Fruit fly (Drosophila melanogaster) whole organism, prepupa: ENCODE data around the gene Exn.

ENCODE experiments used
- CG10669 ChIP-seq: fragments of 200-800 bp; sonication (Bioruptor generic); optimal IDR thresholded peaks from 3 replicates; lab custom pipeline; 2018; ENCODE audit warnings: missing biosample characterization, mild to moderate bottlenecking, missing genetic modification characterization, moderate library complexity
- CG11294 ChIP-seq: fragments of 200-800 bp; sonication (Bioruptor generic); IDR thresholded peaks from 2 replicates; pipeline ENCODE4 v1.3.6; 2022; ENCODE audit warnings: missing biosample characterization, missing genetic modification characterization
- CG11762 ChIP-seq: fragments of 200-800 bp; sonication (Bioruptor generic); optimal IDR thresholded peaks from 3 replicates; lab custom pipeline; 2016; ENCODE audit warnings: missing biosample characterization, missing genetic modification characterization; ENCODE audit not compliant: insufficient read depth
- CG15336 ChIP-seq: fragments of 200-800 bp; sonication (Bioruptor generic); IDR thresholded peaks from 2 replicates; pipeline ENCODE4 v1.3.6; 2022; ENCODE audit warnings: missing biosample characterization, missing genetic modification characterization
- CG1621 ChIP-seq: fragments of 200-800 bp; sonication (Bioruptor generic); optimal IDR thresholded peaks from 3 replicates; lab custom pipeline; 2018; ENCODE audit warnings: missing biosample characterization, mild to moderate bottlenecking, missing genetic modification characterization
- CG16779 ChIP-seq: fragments of 200-800 bp; sonication (Bioruptor generic); optimal IDR thresholded peaks from 3 replicates; lab custom pipeline; 2017; ENCODE audit warnings: missing biosample characterization, mild to moderate bottlenecking, missing genetic modification characterization
- CG31627 ChIP-seq: fragments of 200-800 bp; sonication (Bioruptor generic); optimal IDR thresholded peaks from 3 replicates; lab custom pipeline; 2016; ENCODE audit warnings: missing biosample characterization, missing genetic modification characterization
- CG34406 ChIP-seq: fragments of 200-800 bp; sonication (Bioruptor generic); optimal IDR thresholded peaks from 3 replicates; lab custom pipeline; 2016; ENCODE audit warnings: missing biosample characterization, missing genetic modification characterization
- CG3919 ChIP-seq: fragments of 200-800 bp; sonication (Bioruptor generic); optimal IDR thresholded peaks from 3 replicates; lab custom pipeline; 2016; ENCODE audit warnings: missing biosample characterization, missing genetic modification characterization
- CG6163 ChIP-seq: fragments of 200-800 bp; sonication (Bioruptor generic); IDR thresholded peaks from 3 replicates; pipeline ENCODE4 v1.3.6; 2022; ENCODE audit warnings: missing biosample characterization, missing genetic modification characterization
- CG6276 ChIP-seq: fragments of 200-800 bp; sonication (Bioruptor generic); optimal IDR thresholded peaks from 2 replicates; lab custom pipeline; 2017; ENCODE audit warnings: missing biosample characterization, mild to moderate bottlenecking, missing genetic modification characterization
- CG6792 ChIP-seq: fragments of 200-800 bp; sonication (Bioruptor generic); optimal IDR thresholded peaks from 3 replicates; lab custom pipeline; 2016; ENCODE audit warnings: missing biosample characterization, missing genetic modification characterization
- CG6808 ChIP-seq: fragments of 200-800 bp; sonication (Bioruptor generic); optimal IDR thresholded peaks from 3 replicates; lab custom pipeline; 2017; ENCODE audit warnings: missing biosample characterization, missing genetic modification characterization, mild to moderate bottlenecking, moderate library complexity, missing genetic modification reagents
- CG6854 ChIP-seq: fragments of 200-800 bp; sonication (Bioruptor generic); optimal IDR thresholded peaks from 2 replicates; lab custom pipeline; 2017; ENCODE audit warnings: missing biosample characterization, mild to moderate bottlenecking, missing genetic modification characterization
- CG8119 ChIP-seq: fragments of 200-800 bp; sonication (Bioruptor generic); IDR thresholded peaks from 3 replicates; pipeline ENCODE4 v1.3.6; 2022; ENCODE audit warnings: missing biosample characterization, missing genetic modification characterization
- CG8319 ChIP-seq: fragments of 200-800 bp; sonication (Bioruptor generic); optimal IDR thresholded peaks from 3 replicates; lab custom pipeline; 2016; ENCODE audit warnings: missing biosample characterization, missing genetic modification characterization
- CG8632 ChIP-seq: fragments of 200-800 bp; sonication (Bioruptor generic); optimal IDR thresholded peaks from 3 replicates; lab custom pipeline; 2016; ENCODE audit warnings: missing biosample characterization, missing genetic modification characterization
- Eip75B ChIP-seq: fragments of 200-800 bp; sonication (Bioruptor generic); optimal IDR thresholded peaks from 3 replicates; lab custom pipeline; 2016; ENCODE audit warnings: missing biosample characterization, missing genetic modification characterization
- Eip78C ChIP-seq: fragments of 200-800 bp; sonication (Bioruptor generic); peaks from one replicate; lab custom pipeline; 2016; ENCODE audit warnings: missing biosample characterization, missing genetic modification characterization
- Eip93F ChIP-seq: fragments of 200-800 bp; sonication (Bioruptor generic); optimal IDR thresholded peaks from 2 replicates; lab custom pipeline; 2016; ENCODE audit warnings: missing biosample characterization, mild to moderate bottlenecking, missing genetic modification characterization
- Gug ChIP-seq: fragments of 200-800 bp; sonication (Bioruptor generic); IDR thresholded peaks from 2 replicates; pipeline ENCODE4 v1.3.6; 2022; ENCODE audit warnings: missing biosample characterization, missing genetic modification characterization
- Hr39 ChIP-seq: fragments of 200-800 bp; sonication (Bioruptor generic); optimal IDR thresholded peaks from 2 replicates; lab custom pipeline; 2016; ENCODE audit warnings: missing biosample characterization, missing genetic modification characterization
- Lpt ChIP-seq: fragments of 200-800 bp; sonication (Bioruptor generic); optimal IDR thresholded peaks from 3 replicates; lab custom pipeline; 2016; ENCODE audit warnings: missing biosample characterization, missing genetic modification characterization
- OdsH ChIP-seq: fragments of 200-800 bp; sonication (Bioruptor generic); optimal IDR thresholded peaks from 3 replicates; lab custom pipeline; 2016; ENCODE audit warnings: missing biosample characterization, missing genetic modification characterization
- Sox102F ChIP-seq: fragments of 200-800 bp; sonication (Bioruptor generic); optimal IDR thresholded peaks from 2 replicates; lab custom pipeline; 2016; ENCODE audit warnings: missing biosample characterization, mild to moderate bottlenecking, missing genetic modification characterization
- cyc ChIP-seq: fragments of 200-800 bp; sonication (Bioruptor generic); optimal IDR thresholded peaks from 3 replicates; lab custom pipeline; 2016; ENCODE audit warnings: missing biosample characterization, missing genetic modification characterization
- dac ChIP-seq: fragments of 200-800 bp; sonication (Bioruptor generic); optimal IDR thresholded peaks from 2 replicates; lab custom pipeline; 2017; ENCODE audit warnings: missing biosample characterization, mild to moderate bottlenecking, missing genetic modification characterization
- dsx ChIP-seq: fragments of 200-800 bp; optimal IDR thresholded peaks from 3 replicates; lab custom pipeline; 2019; ENCODE audit warnings: missing biosample characterization, mild to moderate bottlenecking, missing genetic modification characterization, moderate library complexity; ENCODE audit not compliant: poor library complexity, severe bottlenecking
- eg ChIP-seq: fragments of 200-800 bp; sonication (Bioruptor generic); IDR thresholded peaks from 3 replicates; pipeline ENCODE4 v1.3.6; 2022; ENCODE audit warnings: missing biosample characterization, missing genetic modification characterization
- esn ChIP-seq: fragments of 200-800 bp; sonication (Bioruptor generic); optimal IDR thresholded peaks from 2 replicates; lab custom pipeline; 2016; ENCODE audit warnings: missing biosample characterization, mild to moderate bottlenecking, missing genetic modification characterization, moderate library complexity
- fd59A ChIP-seq: fragments of 200-800 bp; sonication (Bioruptor generic); optimal IDR thresholded peaks from 2 replicates; lab custom pipeline; 2017; ENCODE audit warnings: missing biosample characterization, mild to moderate bottlenecking, missing genetic modification characterization, missing genetic modification reagents
- fd85E ChIP-seq: fragments of 200-800 bp; sonication (Bioruptor generic); optimal IDR thresholded peaks from 3 replicates; lab custom pipeline; 2016; ENCODE audit warnings: missing biosample characterization, missing genetic modification characterization
- fkh ChIP-seq: fragments of 200-800 bp; sonication (Bioruptor generic); optimal IDR thresholded peaks from 3 replicates; lab custom pipeline; 2017; ENCODE audit warnings: missing biosample characterization, mild to moderate bottlenecking, missing genetic modification characterization, moderate library complexity
- lz ChIP-seq: fragments of 200-800 bp; sonication (Bioruptor generic); optimal IDR thresholded peaks from 3 replicates; lab custom pipeline; 2016; ENCODE audit warnings: missing biosample characterization, missing genetic modification characterization
- net ChIP-seq: fragments of 200-800 bp; sonication (Bioruptor generic); optimal IDR thresholded peaks from 3 replicates; lab custom pipeline; 2016; ENCODE audit warnings: missing biosample characterization, missing genetic modification characterization
- pdm3 ChIP-seq: fragments of 200-800 bp; sonication (Bioruptor generic); optimal IDR thresholded peaks from 3 replicates; lab custom pipeline; 2016; ENCODE audit warnings: missing biosample characterization, missing genetic modification characterization
- salr ChIP-seq, 2 experiments: fragments of 200-800 bp; sonication (Bioruptor generic); optimal IDR thresholded peaks; 3 replicates each; lab custom pipeline; 2016 to 2018; ENCODE audit warnings: missing biosample characterization in 2 of 2, missing genetic modification characterization in 2 of 2, mild to moderate bottlenecking in 1 of 2
- spab ChIP-seq: fragments of 200-800 bp; sonication (Bioruptor generic); optimal IDR thresholded peaks from 2 replicates; lab custom pipeline; 2017; ENCODE audit warnings: missing biosample characterization, mild to moderate bottlenecking, missing genetic modification characterization, missing genetic modification reagents
- ss ChIP-seq, 2 experiments: fragments of 200-800 bp; sonication (Bioruptor generic); optimal IDR thresholded peaks; 2 replicates in 1 of 2; 3 replicates in 1 of 2; lab custom pipeline; 2017 to 2018; ENCODE audit warnings: mild to moderate bottlenecking in 2 of 2, missing biosample characterization in 2 of 2, missing genetic modification characterization in 2 of 2, moderate library complexity in 1 of 2
- svp ChIP-seq: fragments of 200-800 bp; sonication (Bioruptor generic); peaks from one replicate; lab custom pipeline; 2016; ENCODE audit warnings: missing biosample characterization, missing genetic modification characterization
- topi ChIP-seq: fragments of 200-800 bp; sonication (Bioruptor generic); optimal IDR thresholded peaks from 3 replicates; lab custom pipeline; 2016; ENCODE audit warnings: missing biosample characterization, missing genetic modification characterization
- vri ChIP-seq: fragments of 200-800 bp; sonication (Bioruptor generic); optimal IDR thresholded peaks from 3 replicates; lab custom pipeline; 2016; ENCODE audit warnings: missing biosample characterization, mild to moderate bottlenecking, missing genetic modification characterization

Gene Exn

dm6 chr3L:16989169-16989568 lies 19.4 kb downstream of the Exn start (continued):
- peak; percentile 88 to 90 for TF ChIP-seq ss (GFP tag; optimal IDR thresholded peaks at IDR 0.05; lab: Kevin White, UChicago)
- TF ChIP-seq Lpt = peak; percentile 67
- no peak for TF ChIP-seq dac
- TF ChIP-seq CG11294 (GFP tag; lab: Robert Waterston, UW) = 0 out of 2 replicates have a peak, but pooled peaks have one; percentile 19
- TF ChIP-seq CG1621 = peak; percentile 69
- TF ChIP-seq CG6276 (GFP tag; lab: Kevin White, UChicago) = peak; percentile 76
- TF ChIP-seq salr (GFP tag; optimal IDR thresholded peaks at IDR 0.05; lab: Kevin White, UChicago) = peak in 1 of 2 experiments; percentile 37
- no peak for TF ChIP-seq CG10669
- TF ChIP-seq Eip75B (GFP tag; lab: Kevin White, UChicago) = no peak
- peak; percentile 70 for TF ChIP-seq CG31627 (GFP tag; lab: Kevin White, UChicago)
- TF ChIP-seq CG6163 = peak; percentile 76; the same call in 2 of the 3 replicates
- no peak for TF ChIP-seq OdsH (GFP tag; lab: Kevin White, UChicago)
- peak; percentile 71 for TF ChIP-seq Hr39 (GFP tag; lab: Kevin White, UChicago)
- no peak for TF ChIP-seq fkh
- peak; percentile 68 for TF ChIP-seq Eip93F
- TF ChIP-seq net = peak; percentile 87
- TF ChIP-seq Sox102F (GFP tag; lab: Kevin White, UChicago) = peak; percentile 85
- peak; percentile 81 for TF ChIP-seq lz (GFP tag; lab: Kevin White, UChicago)
- TF ChIP-seq CG8319 (GFP tag; lab: Kevin White, UChicago) = peak; percentile 54
- peak; percentile 90 for TF ChIP-seq CG8119
- TF ChIP-seq cyc (GFP tag; lab: Kevin White, UChicago) = peak; percentile 56
- peak; percentile 77 for TF ChIP-seq CG11762
- peak; percentile 73; the same call in 1 of the 3 replicates for TF ChIP-seq eg

dm6 chr3L:16994805-16995204 lies 25.0 kb downstream of the Exn start:
- TF ChIP-seq dsx (GFP tag; lab: Kevin White, UChicago) = no peak
- TF ChIP-seq esn (GFP tag; lab: Kevin White, UChicago) = no peak

dm6 chr3L:17000289-17000688 lies 30.5 kb downstream of the Exn start:
- TF ChIP-seq CG16779 (tag; lab: Kevin White, UChicago) (peak; percentile 31), vri (GFP tag; lab: Kevin White, UChicago) (peak; percentile 34), CG6854 (GFP tag; lab: Kevin White, UChicago) (peak; percentile 37), ss (GFP tag; optimal IDR thresholded peaks at IDR 0.05; lab: Kevin White, UChicago) (no peak), svp (GFP tag; lab: Kevin White, UChicago) (peak; percentile 91), spab (GFP tag; lab: Kevin White, UChicago) (peak; percentile 23)

dm6 chr3L:17001055-17001454 lies 31.2 kb downstream of the Exn start:
- 0 out of 3 replicates have a peak, but pooled peaks have one; percentile 24 for TF ChIP-seq CG6163
- no peak for TF ChIP-seq topi (GFP tag; lab: Kevin White, UChicago)

- TF ChIP-seq net (no peak), CG6854 (GFP tag; lab: Kevin White, UChicago) (peak; percentile 11), CG6163 (0 out of 3 replicates have a peak, but pooled peaks have one; percentile 44), ss (GFP tag; optimal IDR thresholded peaks at IDR 0.05; lab: Kevin White, UChicago) (peak; percentile 17 to 46), vri (GFP tag; lab: Kevin White, UChicago) (peak; percentile 54), fd85E (GFP tag; lab: Kevin White, UChicago) (no peak), Gug (GFP tag; lab: Robert Waterston, UW) (no peak), CG6792 (no peak), dsx (GFP tag; lab: Kevin White, UChicago) (peak; percentile 6), CG6808 (no peak), CG15336 (GFP tag; lab: Robert Waterston, UW) (no peak), CG34406 (GFP tag; lab: Kevin White, UChicago) (no peak), pdm3 (no peak), fd59A (GFP tag; lab: Kevin White, UChicago) (no peak), CG8119 (no peak), CG3919 (GFP tag; lab: Kevin White, UChicago) (no peak), CG8632 (GFP tag; lab: Kevin White, UChicago) (no peak), salr (GFP tag; optimal IDR thresholded peaks at IDR 0.05; lab: Kevin White, UChicago) (no peak), Eip78C (GFP tag; lab: Kevin White, UChicago) (no peak), svp (GFP tag; lab: Kevin White, UChicago) (peak; percentile 96), CG6276 (GFP tag; lab: Kevin White, UChicago) (no peak)
Measured at dm6 chr3L:17002140-17002849, 32.5 kb downstream of the Exn start.
